Worm (Caenorhabditis elegans) whole organism, L4/young adult: ENCODE measurements around the gene mom-1.

Experiments
- W03F9.2 ChIP-seq: fragments of 150-350 bp; optimal IDR thresholded peaks from 2 replicates; lab custom pipeline; 2014; ENCODE audit warnings: missing biosample characterization, missing genetic modification characterization
- dao-5 ChIP-seq: sonication (generic microtip); optimal IDR thresholded peaks from 2 replicates; lab custom pipeline; 2016; ENCODE audit warnings: missing genotype, missing genetic modification characterization, moderate library complexity, missing compliant biosample characterization
- him-1 ChIP-seq: sonication (generic microtip); optimal IDR thresholded peaks from 2 replicates; lab custom pipeline; 2016; ENCODE audit warnings: missing genotype, missing genetic modification reagents, missing genetic modification characterization, missing compliant biosample characterization

The mom-1 gene

ce11 chrX:6279625-6280024 lies 13.3 kb upstream of the mom-1 start, which contains the start of gene col-166:
Gene col-166 (plus strand): TSS chrX:6280016.
- no peak for TF ChIP-seq him-1 (tag; lab: Kevin White, UChicago)
- TF ChIP-seq dao-5, result no peak
- no peak for TF ChIP-seq W03F9.2 (tag; lab: Kevin White, UChicago)

ce11 chrX:6280998-6281397 lies 11.9 kb upstream of the mom-1 start:
- TF ChIP-seq dao-5 (no peak), W03F9.2 (tag; lab: Kevin White, UChicago) (no peak), him-1 (tag; lab: Kevin White, UChicago) (no peak)

DNA sequence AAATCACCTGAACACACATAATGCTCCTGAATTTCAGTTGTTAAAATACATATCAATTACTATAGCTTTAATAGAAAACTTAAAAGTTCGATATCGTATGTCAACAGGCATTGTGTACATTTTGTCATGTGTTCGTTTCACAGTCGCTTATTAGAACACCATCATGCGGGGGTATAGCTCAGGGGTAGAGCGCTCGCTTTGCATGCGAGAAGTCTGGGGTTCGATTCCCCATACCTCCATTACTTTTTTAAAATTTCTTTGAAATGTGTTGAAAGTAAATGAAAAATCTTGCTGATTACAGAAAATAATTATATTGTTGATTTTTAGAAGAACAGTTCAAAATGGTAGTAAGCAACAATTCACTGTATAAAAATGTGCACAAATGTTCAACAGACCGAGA lies 6.8 kb upstream of the mom-1 start:
- peak; percentile 32 for TF ChIP-seq W03F9.2 (tag; lab: Kevin White, UChicago)
- no peak for TF ChIP-seq him-1 (tag; lab: Kevin White, UChicago)
- no peak for TF ChIP-seq dao-5

ce11 chrX:6289038-6289437 lies 3.9 kb upstream of the mom-1 start:
- TF ChIP-seq dao-5 (no peak), W03F9.2 (tag; lab: Kevin White, UChicago) (no peak), him-1 (tag; lab: Kevin White, UChicago) (no peak)

DNA sequence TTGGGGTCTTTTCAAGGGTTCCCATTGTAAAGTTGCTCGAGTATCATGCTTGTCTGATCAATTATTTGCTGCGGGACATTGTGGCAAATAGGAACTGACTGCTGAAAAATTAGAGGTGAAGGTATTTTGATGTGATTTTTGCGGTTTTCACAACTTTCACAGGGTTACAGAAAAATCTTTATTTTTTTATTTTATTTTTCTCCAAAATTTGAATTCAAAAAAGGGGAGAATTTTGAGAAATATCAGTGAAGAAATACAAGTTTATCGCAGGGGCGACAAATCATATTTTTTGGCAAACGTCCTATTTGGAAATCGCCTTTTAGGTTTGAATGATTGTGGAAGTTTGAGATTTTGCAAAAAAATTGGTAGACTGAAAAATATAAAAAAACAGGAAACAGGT lies 1.3 kb upstream of the mom-1 start, which contains the start of gene lev-9:
TSS of gene lev-9 (minus strand) at position 101 of the 400 bp plus-strand sequence.
- TF ChIP-seq dao-5 (no peak), W03F9.2 (tag; lab: Kevin White, UChicago) (no peak), him-1 (tag; lab: Kevin White, UChicago) (no peak)

DNA sequence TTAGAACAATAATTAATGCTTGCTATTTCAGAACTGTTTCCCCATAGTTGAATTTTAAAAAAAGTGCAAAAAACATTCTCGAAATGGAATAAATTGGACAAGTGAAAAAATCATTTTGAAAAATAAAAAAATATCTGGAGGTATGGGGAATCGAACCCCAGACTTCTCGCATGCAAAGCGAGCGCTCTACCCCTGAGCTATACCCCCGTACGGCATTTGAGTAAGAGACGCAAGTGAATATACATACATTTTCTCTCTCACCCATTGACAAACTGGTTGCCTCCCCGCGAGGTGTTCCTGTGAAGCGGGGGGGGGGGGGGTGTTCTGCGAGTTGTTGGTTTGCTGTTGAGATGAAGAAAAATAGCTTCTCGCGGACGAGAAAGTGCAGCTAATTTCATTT lies 769 bp upstream of the mom-1 start:
- peak; percentile 51 for TF ChIP-seq him-1 (tag; lab: Kevin White, UChicago)
- TF ChIP-seq dao-5, result peak; percentile 59
- peak; percentile 45 for TF ChIP-seq W03F9.2 (tag; lab: Kevin White, UChicago)

DNA sequence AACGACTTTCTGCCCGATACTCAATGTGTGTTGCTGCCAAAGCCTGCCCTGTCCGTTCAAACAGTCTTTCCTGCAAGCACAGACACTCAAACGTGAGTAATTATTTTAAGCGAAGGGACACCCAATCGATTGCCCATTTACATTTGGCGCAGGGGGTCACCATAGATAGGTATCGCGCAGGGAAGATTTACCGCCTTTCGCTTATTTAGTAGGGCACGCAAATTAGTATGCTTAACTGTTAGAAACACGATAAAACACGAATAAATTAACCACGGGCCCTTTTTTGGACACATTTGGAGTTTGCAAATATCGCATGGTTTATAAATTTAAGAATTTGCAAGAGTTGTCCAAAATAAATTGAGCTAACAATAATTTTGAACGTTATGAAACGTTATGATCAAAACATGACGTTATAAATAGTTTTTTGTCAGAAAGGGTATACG lies 3.5 kb downstream of the mom-1 start:
- TF ChIP-seq W03F9.2 (tag; lab: Kevin White, UChicago), result peak; percentile 97
- TF ChIP-seq him-1 (tag; lab: Kevin White, UChicago), result peak; percentile 100
- TF ChIP-seq dao-5, result peak; percentile 82

DNA sequence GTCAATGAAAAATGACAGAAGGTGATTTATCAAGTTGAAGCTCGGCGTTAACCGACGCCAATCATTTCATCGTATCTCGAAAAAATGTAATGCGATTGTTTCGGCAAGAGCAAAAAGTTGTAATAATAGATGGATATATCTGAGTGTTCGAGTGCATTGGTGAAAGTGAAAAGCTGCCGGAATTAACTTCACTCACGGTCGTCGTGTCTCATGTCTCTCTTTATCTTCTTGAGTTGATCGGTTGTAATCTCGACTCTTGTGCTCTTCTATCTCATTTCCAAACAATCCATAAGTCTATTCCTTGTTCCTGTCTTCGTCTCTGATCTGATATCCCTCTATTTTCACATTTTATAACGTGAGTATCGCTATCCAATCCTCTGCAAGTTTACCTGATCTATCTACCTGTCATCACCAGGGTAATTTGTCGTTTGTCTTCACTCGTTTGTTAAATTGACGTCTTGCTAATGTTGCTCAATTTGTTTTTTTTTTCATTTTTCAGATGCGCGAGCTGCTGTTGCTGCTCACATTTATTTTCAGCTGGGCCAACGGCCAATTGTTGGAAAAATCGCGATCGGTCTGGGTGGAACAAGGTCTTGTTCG lies 6.8 kb downstream of the mom-1 start, which contains the start of gene cest-16:
TSS of gene cest-16 (plus strand) at position 302 of the 600 bp plus-strand sequence.
- TF ChIP-seq W03F9.2 (tag; lab: Kevin White, UChicago) (no peak), dao-5 (no peak), him-1 (tag; lab: Kevin White, UChicago) (no peak)

DNA sequence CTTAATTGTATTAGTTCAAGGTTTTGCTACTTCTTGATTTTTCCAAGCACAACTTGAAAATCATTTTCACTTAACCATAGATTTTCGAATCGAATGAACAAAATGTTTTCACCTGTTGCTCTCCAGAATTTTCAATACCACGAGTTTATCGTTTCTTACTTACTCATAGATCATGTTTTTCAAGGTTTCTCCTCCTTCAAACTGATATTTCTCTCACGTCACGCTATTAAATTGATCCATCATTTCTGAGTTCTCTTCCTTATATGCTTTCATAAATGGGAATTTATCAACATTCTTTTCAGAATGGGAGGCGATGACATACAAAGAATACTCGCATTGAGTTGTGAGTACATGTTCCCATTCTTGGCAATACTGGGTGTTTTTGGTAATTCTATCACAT lies 18.5 kb downstream of the mom-1 start, which contains the start of gene npr-38:
TSS of gene npr-38 (plus strand) at position 301 of the 400 bp plus-strand sequence.
- TF ChIP-seq dao-5, result no peak
- no peak for TF ChIP-seq him-1 (tag; lab: Kevin White, UChicago)
- TF ChIP-seq W03F9.2 (tag; lab: Kevin White, UChicago), result no peak

ce11 chrX:6318803-6319202 lies 25.9 kb downstream of the mom-1 start:
- no peak for TF ChIP-seq W03F9.2 (tag; lab: Kevin White, UChicago)
- TF ChIP-seq him-1 (tag; lab: Kevin White, UChicago), result no peak
- TF ChIP-seq dao-5, result no peak

- TF ChIP-seq W03F9.2 (tag; lab: Kevin White, UChicago) (no peak), dao-5 (no peak), him-1 (tag; lab: Kevin White, UChicago) (no peak)
Observed at ce11 chrX:6319546-6319945, 26.6 kb downstream of the mom-1 start, which contains the start of gene chtb-3. Gene chtb-3 (minus strand): TSS chrX:6319646.

- TF ChIP-seq him-1 (tag; lab: Kevin White, UChicago) (no peak), W03F9.2 (tag; lab: Kevin White, UChicago) (no peak), dao-5 (no peak)
Observed at ce11 chrX:6320887-6321286, 28.0 kb downstream of the mom-1 start.

- TF ChIP-seq W03F9.2 (tag; lab: Kevin White, UChicago) (no peak), him-1 (tag; lab: Kevin White, UChicago) (no peak)
Observed at ce11 chrX:6321380-6321779, 28.5 kb downstream of the mom-1 start.

DNA sequence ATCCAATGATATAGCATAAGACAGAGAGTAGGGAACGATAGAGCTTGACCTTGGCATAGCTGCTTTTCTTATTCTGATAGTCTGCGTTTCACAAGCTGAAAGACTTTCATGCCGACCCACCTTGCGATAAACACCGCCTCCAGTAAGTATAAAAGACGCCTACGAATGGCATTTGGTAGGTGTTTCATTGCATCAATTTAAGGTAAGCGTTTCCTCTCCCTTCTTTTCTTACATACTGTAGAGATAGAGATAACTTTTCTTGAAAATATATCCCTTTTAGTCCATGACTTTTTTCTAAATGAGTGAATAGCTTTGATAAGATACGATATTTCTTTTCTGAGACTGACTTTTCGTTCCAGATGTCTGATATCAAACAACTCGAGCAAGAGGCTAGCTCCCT lies 30.2 kb downstream of the mom-1 start, which contains the start of gene col-167:
TSS of gene col-167 (plus strand) at position 360 of the 400 bp plus-strand sequence.
- no peak for TF ChIP-seq W03F9.2 (tag; lab: Kevin White, UChicago)
- TF ChIP-seq dao-5, result no peak
- no peak for TF ChIP-seq him-1 (tag; lab: Kevin White, UChicago)

- TF ChIP-seq him-1 (tag; lab: Kevin White, UChicago) (no peak), dao-5 (no peak), W03F9.2 (tag; lab: Kevin White, UChicago) (no peak)
Observed at ce11 chrX:6326088-6326487, 33.2 kb downstream of the mom-1 start, which contains the start of gene col-168. Gene col-168 (plus strand): TSS chrX:6326388.
